Worm (Caenorhabditis elegans) whole organism, midembryonic: ENCODE results near the gene tbc-9.
"Not testable (repeated sequence)": the region's sequence is repeated elsewhere in the genome, so short reads cannot be mapped to it uniquely, and the experiment has no call there.

ENCODE experiments used
- cog-1 ChIP-seq: sonication (generic microtip); optimal IDR thresholded peaks from 2 replicates; lab custom pipeline; 2016; ENCODE audit warnings: missing genetic modification characterization, missing compliant biosample characterization
- flt-1 ChIP-seq: fragments of 200-800 bp; sonication (Bioruptor generic); IDR thresholded peaks from 2 replicates; pipeline ENCODE4 v1.3.6; 2022; ENCODE audit warnings: missing genetic modification characterization, missing compliant biosample characterization
- ref-1 ChIP-seq: fragments of 200-800 bp; sonication (Bioruptor generic); conservative IDR thresholded peaks from 2 replicates; pipeline ENCODE4 v1.3.6; 2022; ENCODE audit warnings: missing genetic modification reagents, missing genetic modification characterization, missing compliant biosample characterization

DNA sequence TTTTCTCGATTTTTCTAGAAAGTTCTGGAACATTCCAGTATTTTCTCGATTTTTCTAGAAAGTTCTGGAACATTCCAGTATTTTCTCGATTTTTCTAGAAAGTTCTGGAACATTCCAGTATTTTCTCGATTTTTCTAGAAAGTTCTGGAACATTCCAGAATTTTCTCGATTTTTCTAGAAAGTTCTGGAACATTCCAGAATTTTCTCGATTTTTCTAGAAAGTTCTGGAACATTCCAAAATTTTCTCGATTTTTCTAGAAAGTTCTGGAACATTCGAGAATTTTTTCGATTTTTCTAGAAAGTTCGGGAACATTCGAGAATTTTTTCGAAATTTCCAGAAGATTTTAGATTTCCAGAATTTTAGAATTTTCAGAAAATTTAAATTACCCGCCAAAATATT lies 38.8 kb downstream of the tbc-9 start:
- TF ChIP-seq cog-1 (tag; lab: Kevin White, UChicago), result not testable (repeated sequence)
- TF ChIP-seq flt-1 (GFP tag; lab: Robert Waterston, UW) (peak; percentile 89), ref-1 (GFP tag; lab: Robert Waterston, UW) (peak; percentile 50; the same call in 1 of the 2 replicates)
